Worm (Caenorhabditis elegans): ENCODE data around the gene C34F11.1.

Gene C34F11.1

DNA sequence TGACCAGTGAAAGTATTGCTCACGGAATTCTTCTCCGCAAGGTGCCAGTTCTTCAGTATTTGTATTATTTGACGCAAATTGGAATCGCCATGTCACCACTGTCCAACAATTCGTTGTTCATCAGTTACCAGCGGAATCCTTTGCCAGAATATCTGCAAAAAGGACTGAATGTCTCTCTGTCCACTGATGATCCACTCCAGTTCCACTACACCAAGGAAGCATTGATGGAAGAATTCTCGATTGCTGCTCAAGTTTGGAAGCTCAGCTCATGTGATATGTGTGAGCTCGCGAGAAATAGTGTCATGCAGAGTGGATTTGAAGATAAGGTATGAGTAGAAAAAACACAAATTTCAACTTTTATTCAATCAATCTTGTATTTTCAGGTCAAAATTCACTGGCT, 3.7 kb upstream of the C34F11.1 start:
- TF ChIP-seq nhr-237 (tag; optimal IDR thresholded peaks at IDR 0.05) (no peak), lin-32 (GFP tag; optimal IDR thresholded peaks at IDR 0.05) (no peak), tbx-8 (GFP tag; optimal IDR thresholded peaks at IDR 0.05) (no peak), mab-5 (tag; optimal IDR thresholded peaks at IDR 0.05) (no peak), elt-3 (tag; optimal IDR thresholded peaks at IDR 0.05) (no peak), ceh-83 (GFP tag; optimal IDR thresholded peaks at IDR 0.05) (no peak), nhr-2 (tag; optimal IDR thresholded peaks at IDR 0.05) (no peak), ztf-11 (tag; optimal IDR thresholded peaks at IDR 0.05) (no peak)

- TF ChIP-seq unc-120 (tag; optimal IDR thresholded peaks at IDR 0.05; ENCODE audit: poor library complexity, severe bottlenecking), result no peak
- no peak for TF ChIP-seq ham-2 (GFP tag; optimal IDR thresholded peaks at IDR 0.05)
- TF ChIP-seq flh-1 (GFP tag; optimal IDR thresholded peaks at IDR 0.05), result no peak
- TF ChIP-seq ces-1 (GFP tag; optimal IDR thresholded peaks at IDR 0.05), result no peak
- TF ChIP-seq unc-39 (tag; optimal IDR thresholded peaks at IDR 0.05), result no peak
- no peak for TF ChIP-seq blmp-1 (tag; optimal IDR thresholded peaks at IDR 0.05)
- no peak for TF ChIP-seq sptf-1 (tag; optimal IDR thresholded peaks at IDR 0.05)
- no peak for TF ChIP-seq sem-2 (GFP tag; optimal IDR thresholded peaks at IDR 0.05)
- TF ChIP-seq ztf-11 (tag; optimal IDR thresholded peaks at IDR 0.05), result no peak
- no peak for TF ChIP-seq cnd-1 (tag; optimal IDR thresholded peaks at IDR 0.05)
- TF ChIP-seq unc-62 (GFP tag; optimal IDR thresholded peaks at IDR 0.05), result no peak
- no peak for TF ChIP-seq ceh-83 (GFP tag; optimal IDR thresholded peaks at IDR 0.05)
- no peak for TF ChIP-seq mls-2 (tag; optimal IDR thresholded peaks at IDR 0.05)
- TF ChIP-seq ceh-43 (GFP tag; optimal IDR thresholded peaks at IDR 0.05), result no peak
- no peak for TF ChIP-seq ceh-39 (tag; optimal IDR thresholded peaks at IDR 0.05)
- no peak for TF ChIP-seq snpc-4 (tag; optimal IDR thresholded peaks at IDR 0.05)
- TF ChIP-seq elt-3 (tag; optimal IDR thresholded peaks at IDR 0.05), result no peak
- no peak for TF ChIP-seq nhr-2 (tag; optimal IDR thresholded peaks at IDR 0.05)
- TF ChIP-seq nhr-237 (tag; optimal IDR thresholded peaks at IDR 0.05), result no peak
- TF ChIP-seq M03D4.4 (tag; optimal IDR thresholded peaks at IDR 0.05), result no peak
Measured at ce11 chrII:5210830-5211229, 1.9 kb upstream of the C34F11.1 start, which contains the start of gene C34F11.8. Gene C34F11.8, minus strand, starts transcription at chrII:5210964.

DNA sequence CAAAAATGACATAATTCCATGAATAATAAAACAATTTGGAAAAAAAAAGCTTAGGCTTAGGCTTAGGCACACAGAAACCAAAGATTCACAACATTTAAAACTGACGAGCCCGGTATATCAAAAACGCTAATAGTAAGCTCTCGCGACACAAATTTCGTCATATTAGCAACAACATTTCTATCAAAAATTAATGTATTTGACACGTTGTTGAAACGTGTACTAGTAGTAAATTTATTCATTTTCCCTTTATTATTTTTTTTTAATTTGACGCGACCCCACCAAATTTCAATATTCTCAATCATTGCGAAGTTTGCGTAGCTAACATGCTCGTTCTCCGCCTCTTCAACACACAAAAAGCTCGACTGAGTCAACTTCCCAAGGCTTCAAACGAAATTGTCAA, 805 bp upstream of the C34F11.1 start, which contains the start of gene C34F11.2:
C34F11.2 (plus strand) TSS at position 301 of the 400 bp plus-strand sequence.
- TF ChIP-seq nhr-12 (tag; optimal IDR thresholded peaks at IDR 0.05), result no peak
- no peak for TF ChIP-seq pha-4 (tag; optimal IDR thresholded peaks at IDR 0.05)
- TF ChIP-seq blmp-1 (tag; optimal IDR thresholded peaks at IDR 0.05), result no peak
- no peak for TF ChIP-seq mls-2 (tag; optimal IDR thresholded peaks at IDR 0.05)
- TF ChIP-seq ceh-43 (GFP tag; optimal IDR thresholded peaks at IDR 0.05), result no peak
- no peak for TF ChIP-seq nhr-2 (tag; optimal IDR thresholded peaks at IDR 0.05)
- TF ChIP-seq lin-32 (GFP tag; optimal IDR thresholded peaks at IDR 0.05), result no peak
- no peak for TF ChIP-seq hlh-1 (tag; optimal IDR thresholded peaks at IDR 0.05)
- no peak for TF ChIP-seq unc-120 (tag; optimal IDR thresholded peaks at IDR 0.05; ENCODE audit: poor library complexity, severe bottlenecking)
- no peak for TF ChIP-seq elt-1 (tag; optimal IDR thresholded peaks at IDR 0.05; ENCODE audit: borderline replicate concordance, insufficient read depth)
- TF ChIP-seq tbx-8 (GFP tag; optimal IDR thresholded peaks at IDR 0.05), result no peak

DNA sequence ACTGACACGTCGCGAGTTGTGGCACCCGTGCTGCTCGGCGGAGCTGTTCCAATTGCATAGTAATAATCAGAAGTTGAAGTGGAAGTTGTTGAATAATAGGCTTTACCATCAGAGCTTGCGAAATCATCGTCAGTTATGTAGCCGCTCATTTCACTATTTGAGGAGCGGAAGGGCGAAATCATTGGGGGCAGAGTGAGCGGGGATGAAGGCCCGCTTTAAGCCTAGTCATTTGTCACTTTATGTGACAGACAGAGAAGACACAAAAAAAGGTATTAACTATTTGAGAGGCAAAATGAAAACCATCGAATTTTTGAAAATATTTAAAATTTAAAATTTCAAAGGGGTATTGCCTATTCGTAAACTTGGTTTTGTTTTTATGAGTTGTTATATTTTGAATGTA, 5.6 kb downstream of the C34F11.1 start:
- TF ChIP-seq unc-120 (tag; optimal IDR thresholded peaks at IDR 0.05; ENCODE audit: poor library complexity, severe bottlenecking), result no peak
- no peak for TF ChIP-seq lin-13 (tag; optimal IDR thresholded peaks at IDR 0.05)
- no peak for TF ChIP-seq nhr-237 (tag; optimal IDR thresholded peaks at IDR 0.05)
- TF ChIP-seq pha-4 (tag; optimal IDR thresholded peaks at IDR 0.05), result no peak
- TF ChIP-seq cnd-1 (tag; optimal IDR thresholded peaks at IDR 0.05), result no peak
- TF ChIP-seq tbx-8 (GFP tag; optimal IDR thresholded peaks at IDR 0.05), result no peak
- no peak for TF ChIP-seq ham-2 (GFP tag; optimal IDR thresholded peaks at IDR 0.05)
- no peak for TF ChIP-seq mab-5 (tag; optimal IDR thresholded peaks at IDR 0.05)
- TF ChIP-seq sem-2 (GFP tag; optimal IDR thresholded peaks at IDR 0.05), result no peak
- no peak for TF ChIP-seq ceh-43 (GFP tag; optimal IDR thresholded peaks at IDR 0.05)
- TF ChIP-seq ces-1 (GFP tag; optimal IDR thresholded peaks at IDR 0.05), result no peak
- no peak for TF ChIP-seq bed-3 (GFP tag; optimal IDR thresholded peaks at IDR 0.05)
- no peak for TF ChIP-seq lsy-2 (tag; optimal IDR thresholded peaks at IDR 0.05)
- TF ChIP-seq mls-2 (tag; optimal IDR thresholded peaks at IDR 0.05), result no peak

ce11 chrII:5220648-5221047, 7.9 kb downstream of the C34F11.1 start:
- no peak for TF ChIP-seq ceh-83 (GFP tag; optimal IDR thresholded peaks at IDR 0.05)
- TF ChIP-seq unc-62 (GFP tag; optimal IDR thresholded peaks at IDR 0.05), result no peak
- no peak for TF ChIP-seq mep-1 (tag; optimal IDR thresholded peaks at IDR 0.05)
- no peak for TF ChIP-seq sem-2 (GFP tag; optimal IDR thresholded peaks at IDR 0.05)
- no peak for TF ChIP-seq zip-8 (tag; optimal IDR thresholded peaks at IDR 0.05)
- no peak for TF ChIP-seq elt-1 (tag; optimal IDR thresholded peaks at IDR 0.05; ENCODE audit: borderline replicate concordance, insufficient read depth)
- TF ChIP-seq ztf-11 (tag; optimal IDR thresholded peaks at IDR 0.05), result no peak
